Fruit fly (Drosophila melanogaster) S2 (cell line): Measurements from ENCODE around the gene CG4949.

Experiments
- CG8478 ChIP-seq: fragments of >200 bp; optimal IDR thresholded peaks from 2 replicates; lab custom pipeline; 2018
- CTCF ChIP-seq, 2 experiments: fragments of >200 bp; optimal IDR thresholded peaks; 2 replicates each; lab custom pipeline; 2018

- no peak for TF ChIP-seq CG8478
- TF ChIP-seq CTCF (optimal IDR thresholded peaks at IDR 0.05; lab: Kevin White, UChicago) = no peak
Observed at dm6 chrX:17113324-17113723, 34.7 kb downstream of the CG4949 start.
